Fruit fly (Drosophila melanogaster) whole organism: Measurements from ENCODE around the gene Pomp.

Experiments
- CG8478 ChIP-seq: fragments of >200 bp; optimal IDR thresholded peaks from 2 replicates; lab custom pipeline; 2018; ENCODE audit warnings: inconsistent platforms
- psq ChIP-seq: fragments of >200 bp; optimal IDR thresholded peaks from 2 replicates; lab custom pipeline; 2017

- TF ChIP-seq psq (lab: Kevin White, UChicago) (no peak), CG8478 (no peak)
These were observed 6.7 kb upstream of the Pomp start for dm6 chr2L:20780768-20781167.
